Worm (Caenorhabditis elegans) whole organism, L4/young adult: Measurements from ENCODE around the gene R151.1.

Experiments used
- W03F9.2 ChIP-seq: fragments of 150-350 bp; optimal IDR thresholded peaks from 2 replicates; lab custom pipeline; 2014; ENCODE audit warnings: missing biosample characterization, missing genetic modification characterization
- dao-5 ChIP-seq: sonication (generic microtip); optimal IDR thresholded peaks from 2 replicates; lab custom pipeline; 2016; ENCODE audit warnings: missing genotype, missing genetic modification characterization, moderate library complexity, missing compliant biosample characterization

- TF ChIP-seq dao-5 (tag; lab: Kevin White, UChicago) (no peak), W03F9.2 (no peak)
These were observed 27.9 kb upstream of the R151.1 start, which contains the start of the genes F37C12.21 and F37C12.10 for ce11 chrIII:7188300-7189052.
